Fruit fly (Drosophila melanogaster) whole organism, embryonic: Measurements from ENCODE around the gene CCAP-R.

Experiments used
- ATbp ChIP-seq: fragments of 200-800 bp; sonication (Bioruptor generic); optimal IDR thresholded peaks from 2 replicates; lab custom pipeline; 2017; ENCODE audit warnings: missing biosample characterization, mild to moderate bottlenecking, missing genetic modification characterization, missing genetic modification reagents
- Abd-B ChIP-seq: fragments of 200-800 bp; sonication (Bioruptor generic); optimal IDR thresholded peaks from 2 replicates; lab custom pipeline; 2018; ENCODE audit warnings: missing biosample characterization, mild to moderate bottlenecking, missing genetic modification characterization, moderate library complexity
- CG10147 ChIP-seq: fragments of 200-800 bp; sonication (Bioruptor generic); optimal IDR thresholded peaks from 2 replicates; lab custom pipeline; 2019; ENCODE audit warnings: missing biosample characterization, mild to moderate bottlenecking, missing genetic modification characterization, moderate library complexity
- CG10543 ChIP-seq: fragments of 200-800 bp; sonication (Bioruptor generic); optimal IDR thresholded peaks from 3 replicates; lab custom pipeline; 2017; ENCODE audit warnings: missing biosample characterization, mild to moderate bottlenecking, missing genetic modification characterization, moderate library complexity
- CG11085 ChIP-seq: fragments of 200-800 bp; sonication (Bioruptor generic); IDR thresholded peaks from 2 replicates; pipeline ENCODE4 v1.3.6; 2022; ENCODE audit warnings: missing biosample characterization, missing genetic modification characterization
- CG11456 ChIP-seq: fragments of 200-800 bp; sonication (Bioruptor generic); IDR thresholded peaks from 3 replicates; pipeline ENCODE4 v1.3.6; 2022; ENCODE audit warnings: missing biosample characterization, missing genetic modification characterization
- CG14050 ChIP-seq: fragments of 200-800 bp; sonication (Bioruptor generic); IDR thresholded peaks from 3 replicates; pipeline ENCODE4 v1.3.6; 2022; ENCODE audit warnings: missing biosample characterization, missing genetic modification characterization
- CG14441 ChIP-seq: fragments of 200-800 bp; sonication (Bioruptor generic); IDR thresholded peaks from 2 replicates; pipeline ENCODE4 v1.3.6; 2022; ENCODE audit warnings: missing biosample characterization, missing genetic modification characterization
- CG16779 ChIP-seq: fragments of 200-800 bp; sonication (Bioruptor generic); IDR thresholded peaks from 2 replicates; pipeline ENCODE4 v1.3.6; 2022; ENCODE audit warnings: missing biosample characterization, missing genetic modification characterization
- CG17186 ChIP-seq: fragments of 200-800 bp; sonication (Bioruptor generic); optimal IDR thresholded peaks from 3 replicates; lab custom pipeline; 2017; ENCODE audit warnings: missing biosample characterization, missing genetic modification reagents, missing genetic modification characterization
- CG17385 ChIP-seq: fragments of 200-800 bp; sonication (Bioruptor generic); optimal IDR thresholded peaks from 3 replicates; lab custom pipeline; 2018; ENCODE audit warnings: missing biosample characterization, mild to moderate bottlenecking, missing genetic modification characterization
- CG1832 ChIP-seq: fragments of 200-800 bp; sonication (Bioruptor generic); optimal IDR thresholded peaks from 2 replicates; lab custom pipeline; 2017; ENCODE audit warnings: missing biosample characterization, mild to moderate bottlenecking, missing genetic modification characterization, inconsistent platforms
- CG18476 ChIP-seq: fragments of 200-800 bp; sonication (Bioruptor generic); optimal IDR thresholded peaks from 2 replicates; lab custom pipeline; 2016; ENCODE audit warnings: missing biosample characterization, mild to moderate bottlenecking, missing genetic modification characterization
- CG2120 ChIP-seq: fragments of 200-800 bp; sonication (Bioruptor generic); optimal IDR thresholded peaks from 3 replicates; lab custom pipeline; 2016; ENCODE audit warnings: missing biosample characterization, missing genetic modification characterization
- CG2129 ChIP-seq: fragments of 200-800 bp; sonication (Bioruptor generic); IDR thresholded peaks from 2 replicates; pipeline ENCODE4 v1.3.6; 2022; ENCODE audit warnings: missing biosample characterization, missing genetic modification characterization; ENCODE audit not compliant: partially characterized antibody
- CG31224 ChIP-seq: fragments of 200-800 bp; sonication (Bioruptor generic); IDR thresholded peaks from 2 replicates; pipeline ENCODE4 v1.3.6; 2022; ENCODE audit warnings: missing biosample characterization, missing genetic modification characterization
- CG4360 ChIP-seq: fragments of 200-800 bp; sonication (Bioruptor generic); IDR thresholded peaks from 2 replicates; pipeline ENCODE4 v1.3.6; 2022; ENCODE audit warnings: missing biosample characterization, missing genetic modification characterization
- CG6791 ChIP-seq: fragments of 200-800 bp; sonication (Bioruptor generic); IDR thresholded peaks from 3 replicates; pipeline ENCODE4 v1.3.6; 2022; ENCODE audit warnings: missing biosample characterization, missing genetic modification characterization; ENCODE audit not compliant: partially characterized antibody
- CG7357 ChIP-seq: fragments of 200-800 bp; sonication (Bioruptor generic); IDR thresholded peaks from 3 replicates; pipeline ENCODE4 v1.3.6; 2022; ENCODE audit warnings: missing biosample characterization, missing genetic modification characterization
- CHES-1-like ChIP-seq: fragments of 200-800 bp; sonication (Bioruptor generic); optimal IDR thresholded peaks from 2 replicates; lab custom pipeline; 2016; ENCODE audit warnings: missing biosample characterization, missing genetic modification characterization
- Ets97D ChIP-seq: fragments of 200-800 bp; sonication (Bioruptor generic); optimal IDR thresholded peaks from 3 replicates; lab custom pipeline; 2016; ENCODE audit warnings: missing biosample characterization, missing genetic modification characterization
- HHEX ChIP-seq: fragments of 200-800 bp; sonication (Bioruptor generic); optimal IDR thresholded peaks from 3 replicates; lab custom pipeline; 2017; ENCODE audit warnings: missing biosample characterization, mild to moderate bottlenecking, missing genetic modification characterization, missing genetic modification reagents
- HmgD ChIP-seq: fragments of 200-800 bp; sonication (Bioruptor generic); optimal IDR thresholded peaks from 3 replicates; lab custom pipeline; 2016; ENCODE audit warnings: missing biosample characterization, missing genetic modification characterization
- Nf-YB ChIP-seq: fragments of 200-800 bp; sonication (Bioruptor generic); optimal IDR thresholded peaks from 3 replicates; lab custom pipeline; 2019; ENCODE audit warnings: missing biosample characterization, mild to moderate bottlenecking, missing genetic modification characterization, moderate library complexity
- al ChIP-seq: fragments of 200-800 bp; sonication (Bioruptor generic); IDR thresholded peaks from 2 replicates; pipeline ENCODE4 v1.3.6; 2022; ENCODE audit warnings: missing biosample characterization, missing genetic modification characterization
- az2 ChIP-seq: fragments of 200-800 bp; sonication (Bioruptor generic); optimal IDR thresholded peaks from 3 replicates; lab custom pipeline; 2016; ENCODE audit warnings: missing biosample characterization, missing genetic modification characterization
- cato ChIP-seq: fragments of 200-800 bp; sonication (Bioruptor generic); optimal IDR thresholded peaks from 2 replicates; lab custom pipeline; 2016; ENCODE audit warnings: missing biosample characterization, missing genetic modification characterization, borderline replicate concordance
- chif ChIP-seq, 2 experiments: fragments of 200-800 bp; sonication (Bioruptor generic); optimal IDR thresholded peaks; 3 replicates each; lab custom pipeline; 2016; ENCODE audit warnings: missing biosample characterization in 2 of 2, missing genetic modification characterization in 2 of 2
- crol ChIP-seq: fragments of 200-800 bp; sonication (Bioruptor generic); IDR thresholded peaks from 2 replicates; pipeline ENCODE4 v1.3.6; 2022; ENCODE audit warnings: missing biosample characterization, missing genetic modification characterization
- disco-r ChIP-seq: fragments of 200-800 bp; sonication (Bioruptor generic); optimal IDR thresholded peaks from 2 replicates; lab custom pipeline; 2016; ENCODE audit warnings: missing biosample characterization, missing genetic modification characterization
- dmrt99B ChIP-seq: fragments of 200-800 bp; sonication (Bioruptor generic); optimal IDR thresholded peaks from 2 replicates; lab custom pipeline; 2018; ENCODE audit warnings: missing biosample characterization, mild to moderate bottlenecking, missing genetic modification characterization, moderate library complexity
- gem ChIP-seq: fragments of 200-800 bp; sonication (Bioruptor generic); optimal IDR thresholded peaks from 2 replicates; lab custom pipeline; 2019; ENCODE audit warnings: missing biosample characterization, mild to moderate bottlenecking, missing genetic modification characterization, moderate library complexity
- grau ChIP-seq: fragments of 200-800 bp; optimal IDR thresholded peaks from 3 replicates; lab custom pipeline; 2019; ENCODE audit warnings: missing biosample characterization, mild to moderate bottlenecking, missing genetic modification characterization, moderate library complexity
- hth ChIP-seq: fragments of >200 bp; optimal IDR thresholded peaks from 2 replicates; lab custom pipeline; 2017; ENCODE audit warnings: inconsistent platforms
- jumu ChIP-seq: fragments of 200-800 bp; sonication (Bioruptor generic); optimal IDR thresholded peaks from 3 replicates; lab custom pipeline; 2016; ENCODE audit warnings: missing biosample characterization, missing genetic modification characterization
- kah ChIP-seq: fragments of 200-800 bp; sonication (Bioruptor generic); optimal IDR thresholded peaks from 2 replicates; lab custom pipeline; 2018; ENCODE audit warnings: missing biosample characterization, mild to moderate bottlenecking, missing genetic modification characterization
- kni ChIP-seq: fragments of 200-800 bp; sonication (Bioruptor generic); optimal IDR thresholded peaks from 3 replicates; lab custom pipeline; 2017; ENCODE audit warnings: mild to moderate bottlenecking, missing biosample characterization, missing genetic modification reagents, missing genetic modification characterization
- lilli ChIP-seq: fragments of 200-800 bp; sonication (Bioruptor generic); optimal IDR thresholded peaks from 3 replicates; lab custom pipeline; 2016; ENCODE audit warnings: missing biosample characterization, missing genetic modification characterization
- nerfin-1 ChIP-seq: fragments of 200-800 bp; sonication (Bioruptor generic); optimal IDR thresholded peaks from 3 replicates; lab custom pipeline; 2019; ENCODE audit warnings: missing biosample characterization, mild to moderate bottlenecking, missing genetic modification characterization, moderate library complexity
- nmo ChIP-seq: fragments of 200-800 bp; sonication (Bioruptor generic); optimal IDR thresholded peaks from 2 replicates; lab custom pipeline; 2018; ENCODE audit warnings: missing biosample characterization, mild to moderate bottlenecking, missing genetic modification characterization, moderate library complexity
- onecut ChIP-seq: fragments of 200-800 bp; sonication (Bioruptor generic); IDR thresholded peaks from 2 replicates; pipeline ENCODE4 v1.3.6; 2022; ENCODE audit warnings: missing biosample characterization, missing genetic modification characterization
- slp2 ChIP-seq: fragments of 200-800 bp; sonication (Bioruptor generic); optimal IDR thresholded peaks from 2 replicates; lab custom pipeline; 2016; ENCODE audit warnings: missing biosample characterization, missing genetic modification characterization
- sna ChIP-seq: fragments of 200-800 bp; sonication (Bioruptor generic); IDR thresholded peaks from 2 replicates; pipeline ENCODE4 v1.3.6; 2022; ENCODE audit warnings: missing biosample characterization, missing genetic modification characterization; ENCODE audit not compliant: partially characterized antibody
- ttk ChIP-seq: fragments of 200-800 bp; sonication (Bioruptor generic); IDR thresholded peaks from 2 replicates; pipeline ENCODE4 v2.1.2; 2022; ENCODE audit warnings: missing biosample characterization, missing genetic modification characterization
- tup ChIP-seq: fragments of 200-800 bp; sonication (Bioruptor generic); optimal IDR thresholded peaks from 2 replicates; lab custom pipeline; 2016; ENCODE audit warnings: missing biosample characterization, mild to moderate bottlenecking, missing genetic modification characterization, moderate library complexity
- usp ChIP-seq: fragments of >200 bp; optimal IDR thresholded peaks from 2 replicates; lab custom pipeline; 2017; ENCODE audit warnings: missing biosample characterization, missing genetic modification characterization
- yki ChIP-seq: fragments of >200 bp; optimal IDR thresholded peaks from 3 replicates; lab custom pipeline; 2018
- zfh2 ChIP-seq: fragments of 200-800 bp; sonication (Bioruptor generic); optimal IDR thresholded peaks from 2 replicates; lab custom pipeline; 2016; ENCODE audit warnings: missing biosample characterization, missing genetic modification characterization

CCAP-R gene

dm6 chr3R:25880198-25880970, 75.7 kb downstream of the CCAP-R start (continued):
- TF ChIP-seq al (GFP tag; lab: Robert Waterston, UW) (no peak), chif (GFP tag; optimal IDR thresholded peaks at IDR 0.05; lab: Kevin White, UChicago) (peak in 1 of 2 experiments; percentile 5), CG18476 (GFP tag; lab: Kevin White, UChicago) (peak; percentile 4), crol (GFP tag; lab: Robert Waterston, UW) (peak; percentile 92), CG10147 (peak; percentile 56), yki (lab: Kevin White, UChicago) (peak; percentile 13), dmrt99B (peak; percentile 62), cato (GFP tag; lab: Kevin White, UChicago) (peak; percentile 30), jumu (no peak)

dm6 chr3R:25879324-25879766, 76.7 kb downstream of the CCAP-R start:
- TF ChIP-seq CG16779 (GFP tag; lab: Robert Waterston, UW) (no peak; the same call in 1 of the 2 replicates), onecut (GFP tag; lab: Robert Waterston, UW) (peak; percentile 63), CG17186 (GFP tag; lab: Kevin White, UChicago) (peak; percentile 7), CHES-1-like (GFP tag; lab: Kevin White, UChicago) (peak; percentile 34), hth (no peak), Abd-B (GFP tag; lab: Kevin White, UChicago) (peak; percentile 82), CG17385 (GFP tag; lab: Kevin White, UChicago) (peak; percentile 75), kni (GFP tag; lab: Kevin White, UChicago) (no peak), CG2120 (GFP tag; lab: Kevin White, UChicago) (peak; percentile 79), nerfin-1 (tag; lab: Kevin White, UChicago) (peak; percentile 72), al (GFP tag; lab: Robert Waterston, UW) (peak; percentile 70; the same call in 1 of the 2 replicates), HmgD (GFP tag; lab: Kevin White, UChicago) (no peak), CG10543 (GFP tag; lab: Kevin White, UChicago) (no peak), ttk (peak; percentile 73; the same call in 1 of the 2 replicates), CG6791 (no peak), CG31224 (GFP tag; lab: Robert Waterston, UW) (no peak), Ets97D (GFP tag; lab: Kevin White, UChicago) (peak; percentile 55), ATbp (GFP tag; lab: Kevin White, UChicago) (peak; percentile 63), nmo (GFP tag; lab: Kevin White, UChicago) (peak; percentile 88), kah (GFP tag; lab: Kevin White, UChicago) (peak; percentile 36), zfh2 (GFP tag; lab: Kevin White, UChicago) (peak; percentile 48), HHEX (peak; percentile 68), CG7357 (GFP tag; lab: Robert Waterston, UW) (no peak), CG4360 (GFP tag; lab: Robert Waterston, UW) (no peak; the same call in 1 of the 2 replicates), usp (GFP tag; lab: Kevin White, UChicago) (no peak), az2 (peak; percentile 85), yki (lab: Kevin White, UChicago) (no peak), slp2 (GFP tag; lab: Kevin White, UChicago) (peak; percentile 67), sna (GFP tag; lab: Robert Waterston, UW) (no peak), tup (GFP tag; lab: Kevin White, UChicago) (peak; percentile 39), CG11456 (GFP tag; lab: Robert Waterston, UW) (no peak), grau (tag; lab: Kevin White, UChicago) (peak; percentile 84), CG2129 (no peak), Nf-YB (GFP tag; lab: Kevin White, UChicago) (peak; percentile 57), CG14441 (GFP tag; lab: Robert Waterston, UW) (peak; percentile 80), gem (tag; lab: Kevin White, UChicago) (peak; percentile 85), lilli (peak; percentile 75), CG11085 (GFP tag; lab: Robert Waterston, UW) (no peak; the same call in none of the 2 replicates), crol (GFP tag; lab: Robert Waterston, UW) (no peak), CG1832 (GFP tag; lab: Kevin White, UChicago) (no peak), CG14050 (peak; percentile 65), disco-r (GFP tag; lab: Kevin White, UChicago) (no peak)
